Fruit fly (Drosophila melanogaster) whole organism, embryonic: ENCODE measurements around the gene CG10208.

Experiments
- Atf3 ChIP-seq: fragments of 200-800 bp; sonication (Bioruptor generic); optimal IDR thresholded peaks from 3 replicates; lab custom pipeline; 2016; ENCODE audit warnings: missing biosample characterization, missing genetic modification characterization
- CG10147 ChIP-seq: fragments of 200-800 bp; sonication (Bioruptor generic); optimal IDR thresholded peaks from 2 replicates; lab custom pipeline; 2019; ENCODE audit warnings: missing biosample characterization, mild to moderate bottlenecking, missing genetic modification characterization, moderate library complexity
- CG10274 ChIP-seq: fragments of 200-800 bp; sonication (Bioruptor generic); optimal IDR thresholded peaks from 3 replicates; lab custom pipeline; 2017; ENCODE audit warnings: missing biosample characterization, mild to moderate bottlenecking, missing genetic modification characterization
- CG10959 ChIP-seq: fragments of 200-800 bp; sonication (Bioruptor generic); IDR thresholded peaks from 2 replicates; pipeline ENCODE4 v1.3.6; 2022; ENCODE audit warnings: missing biosample characterization, missing genetic modification characterization
- CG11093 ChIP-seq: fragments of 200-800 bp; sonication (Bioruptor generic); IDR thresholded peaks from 3 replicates; pipeline ENCODE4 v1.3.6; 2022; ENCODE audit warnings: missing biosample characterization, missing genetic modification characterization
- CG12659 ChIP-seq: fragments of 200-800 bp; sonication (Bioruptor generic); optimal IDR thresholded peaks from 3 replicates; lab custom pipeline; 2017; ENCODE audit warnings: mild to moderate bottlenecking, missing biosample characterization, missing genetic modification reagents, missing genetic modification characterization
- CG13775 ChIP-seq: fragments of 200-800 bp; sonication (Bioruptor generic); optimal IDR thresholded peaks from 3 replicates; lab custom pipeline; 2017; ENCODE audit warnings: missing biosample characterization, mild to moderate bottlenecking, missing genetic modification characterization
- CG15073 ChIP-seq: fragments of 200-800 bp; sonication (Bioruptor generic); optimal IDR thresholded peaks from 2 replicates; lab custom pipeline; 2016; ENCODE audit warnings: missing biosample characterization, missing genetic modification characterization
- CG16863 ChIP-seq: fragments of 200-800 bp; sonication (Bioruptor generic); optimal IDR thresholded peaks from 3 replicates; lab custom pipeline; 2016; ENCODE audit warnings: missing biosample characterization, missing genetic modification characterization
- CG1792 ChIP-seq: fragments of 200-800 bp; sonication (Bioruptor generic); optimal IDR thresholded peaks from 2 replicates; lab custom pipeline; 2016; ENCODE audit warnings: missing biosample characterization, missing genetic modification characterization
- CG2116 ChIP-seq: fragments of 200-800 bp; sonication (Bioruptor generic); optimal IDR thresholded peaks from 3 replicates; lab custom pipeline; 2018; ENCODE audit warnings: missing biosample characterization, mild to moderate bottlenecking, missing genetic modification characterization
- CG2129 ChIP-seq: fragments of 200-800 bp; sonication (Bioruptor generic); IDR thresholded peaks from 2 replicates; pipeline ENCODE4 v1.3.6; 2022; ENCODE audit warnings: missing biosample characterization, missing genetic modification characterization; ENCODE audit not compliant: partially characterized antibody
- CG30020 ChIP-seq: fragments of 200-800 bp; optimal IDR thresholded peaks from 2 replicates; lab custom pipeline; 2019; ENCODE audit warnings: missing biosample characterization, mild to moderate bottlenecking, missing genetic modification characterization, moderate library complexity
- CG31224 ChIP-seq: fragments of 200-800 bp; sonication (Bioruptor generic); IDR thresholded peaks from 2 replicates; pipeline ENCODE4 v1.3.6; 2022; ENCODE audit warnings: missing biosample characterization, missing genetic modification characterization
- CG32532 ChIP-seq: fragments of 200-800 bp; sonication (Bioruptor generic); IDR thresholded peaks from 2 replicates; pipeline ENCODE4 v1.3.6; 2022; ENCODE audit warnings: missing biosample characterization, missing genetic modification characterization
- CG34224 ChIP-seq: fragments of 200-800 bp; sonication (Bioruptor generic); IDR thresholded peaks from 3 replicates; pipeline ENCODE4 v1.3.6; 2022; ENCODE audit warnings: missing biosample characterization, missing genetic modification characterization; ENCODE audit not compliant: partially characterized antibody
- CG3726 ChIP-seq: fragments of 200-800 bp; sonication (Bioruptor generic); IDR thresholded peaks from 3 replicates; pipeline ENCODE4, ENCODE4 v1.3.6; 2022; ENCODE audit warnings: missing biosample characterization, missing genetic modification characterization
- CG6683 ChIP-seq: fragments of 200-800 bp; sonication (Bioruptor generic); optimal IDR thresholded peaks from 2 replicates; lab custom pipeline; 2017; ENCODE audit warnings: missing biosample characterization, mild to moderate bottlenecking, missing genetic modification characterization, missing genetic modification reagents
- CG6689 ChIP-seq: fragments of 200-800 bp; sonication (Bioruptor generic); IDR thresholded peaks from 2 replicates; pipeline ENCODE4 v1.3.6; 2022; ENCODE audit warnings: missing biosample characterization, missing genetic modification characterization
- CG6765 ChIP-seq: fragments of 200-800 bp; sonication (Bioruptor generic); optimal IDR thresholded peaks from 3 replicates; lab custom pipeline; 2017; ENCODE audit warnings: missing biosample characterization, mild to moderate bottlenecking, missing genetic modification characterization
- CG7987 ChIP-seq: fragments of 200-800 bp; sonication (Bioruptor generic); optimal IDR thresholded peaks from 2 replicates; lab custom pipeline; 2018; ENCODE audit warnings: missing biosample characterization, mild to moderate bottlenecking, missing genetic modification characterization, moderate library complexity
- CG8290 ChIP-seq, 3 experiments: fragments of 200-800 bp; sonication (Bioruptor generic); optimal IDR thresholded peaks; 2 replicates each; lab custom pipeline; 2016 to 2019; ENCODE audit warnings: missing biosample characterization in 3 of 3, missing genetic modification characterization in 3 of 3, mild to moderate bottlenecking in 2 of 3, moderate library complexity in 1 of 3
- Dll ChIP-seq: fragments of 200-800 bp; sonication (Bioruptor generic); IDR thresholded peaks from 4 replicates; pipeline ENCODE4 v1.3.6; 2022; ENCODE audit warnings: missing biosample characterization, missing genetic modification characterization; ENCODE audit not compliant: partially characterized antibody
- Fer2 ChIP-seq: fragments of 200-800 bp; sonication (Bioruptor generic); optimal IDR thresholded peaks from 2 replicates; lab custom pipeline; 2018; ENCODE audit warnings: missing biosample characterization, mild to moderate bottlenecking, missing genetic modification characterization, moderate library complexity
- Fer3 ChIP-seq: fragments of 200-800 bp; sonication (Bioruptor generic); optimal IDR thresholded peaks from 2 replicates; lab custom pipeline; 2018; ENCODE audit warnings: missing biosample characterization, mild to moderate bottlenecking, missing genetic modification characterization, moderate library complexity
- HmgZ ChIP-seq: fragments of 200-800 bp; sonication (Bioruptor generic); optimal IDR thresholded peaks from 2 replicates; lab custom pipeline; 2018; ENCODE audit warnings: missing biosample characterization, mild to moderate bottlenecking, missing genetic modification characterization
- Hr3 ChIP-seq: fragments of 200-800 bp; sonication (Bioruptor generic); optimal IDR thresholded peaks from 3 replicates; lab custom pipeline; 2016; ENCODE audit warnings: missing biosample characterization, missing genetic modification characterization
- Hr51 ChIP-seq, 2 experiments: fragments of 200-800 bp; sonication (Bioruptor generic); optimal IDR thresholded peaks; 2 replicates in 1 of 2; 3 replicates in 1 of 2; lab custom pipeline; 2016 to 2018; ENCODE audit warnings: missing biosample characterization in 2 of 2, missing genetic modification characterization in 2 of 2, mild to moderate bottlenecking in 1 of 2, moderate library complexity in 1 of 2
- MESR4 ChIP-seq: fragments of 200-800 bp; sonication (Bioruptor generic); optimal IDR thresholded peaks from 2 replicates; lab custom pipeline; 2018; ENCODE audit warnings: missing biosample characterization, mild to moderate bottlenecking, missing genetic modification characterization, moderate library complexity
- Meics ChIP-seq: fragments of 200-800 bp; sonication (Bioruptor generic); optimal IDR thresholded peaks from 2 replicates; lab custom pipeline; 2017; ENCODE audit warnings: missing biosample characterization, mild to moderate bottlenecking, missing genetic modification characterization
- NFAT ChIP-seq: fragments of 200-800 bp; sonication (Bioruptor generic); IDR thresholded peaks from 2 replicates; pipeline ENCODE4 v1.3.6; 2022; ENCODE audit warnings: missing biosample characterization, missing genetic modification characterization
- Rfx ChIP-seq: fragments of 200-800 bp; sonication (Bioruptor generic); IDR thresholded peaks from 2 replicates; pipeline ENCODE4 v1.3.6; 2022; ENCODE audit warnings: missing biosample characterization, missing genetic modification characterization
- Rx ChIP-seq: fragments of 200-800 bp; sonication (Bioruptor generic); IDR thresholded peaks from 2 replicates; pipeline ENCODE4 v1.3.6; 2022; ENCODE audit warnings: missing biosample characterization, missing genetic modification characterization
- al ChIP-seq: fragments of 200-800 bp; sonication (Bioruptor generic); IDR thresholded peaks from 2 replicates; pipeline ENCODE4 v1.3.6; 2022; ENCODE audit warnings: missing biosample characterization, missing genetic modification characterization
- bsh ChIP-seq, 2 experiments: fragments of 200-800 bp; sonication (Bioruptor generic); optimal IDR thresholded peaks; 2 replicates each; lab custom pipeline; 2017 to 2018; ENCODE audit warnings: mild to moderate bottlenecking in 2 of 2, missing biosample characterization in 2 of 2, missing genetic modification characterization in 2 of 2, moderate library complexity in 1 of 2
- cato ChIP-seq: fragments of 200-800 bp; sonication (Bioruptor generic); optimal IDR thresholded peaks from 2 replicates; lab custom pipeline; 2016; ENCODE audit warnings: missing biosample characterization, missing genetic modification characterization, borderline replicate concordance
- dati ChIP-seq: fragments of 200-800 bp; sonication (Bioruptor generic); IDR thresholded peaks from 2 replicates; pipeline ENCODE4 v1.3.6; 2022; ENCODE audit warnings: missing biosample characterization, missing genetic modification characterization
- dmrt99B ChIP-seq: fragments of 200-800 bp; sonication (Bioruptor generic); optimal IDR thresholded peaks from 2 replicates; lab custom pipeline; 2018; ENCODE audit warnings: missing biosample characterization, mild to moderate bottlenecking, missing genetic modification characterization, moderate library complexity
- emc ChIP-seq: fragments of 200-800 bp; sonication (Bioruptor generic); optimal IDR thresholded peaks from 2 replicates; lab custom pipeline; 2016; ENCODE audit warnings: missing biosample characterization, missing genetic modification characterization
- en ChIP-seq: fragments of 200-800 bp; sonication (Bioruptor generic); optimal IDR thresholded peaks from 2 replicates; lab custom pipeline; 2016; ENCODE audit warnings: missing biosample characterization, missing genetic modification characterization
- fru ChIP-seq: fragments of >200 bp; optimal IDR thresholded peaks from 2 replicates; lab custom pipeline; 2017
- lbe ChIP-seq: fragments of 200-800 bp; sonication (Bioruptor generic); optimal IDR thresholded peaks from 2 replicates; lab custom pipeline; 2016; ENCODE audit warnings: missing biosample characterization, mild to moderate bottlenecking, missing genetic modification characterization
- pho ChIP-seq: fragments of 200-800 bp; sonication (Bioruptor generic); optimal IDR thresholded peaks from 2 replicates; lab custom pipeline; 2016; ENCODE audit warnings: missing biosample characterization, missing genetic modification characterization
- salm ChIP-seq: fragments of 200-800 bp; sonication (Bioruptor generic); optimal IDR thresholded peaks from 2 replicates; lab custom pipeline; 2018; ENCODE audit warnings: missing biosample characterization, mild to moderate bottlenecking, missing genetic modification characterization
- stwl ChIP-seq: fragments of 200-800 bp; sonication (Bioruptor generic); optimal IDR thresholded peaks from 3 replicates; lab custom pipeline; 2018; ENCODE audit warnings: missing biosample characterization, mild to moderate bottlenecking, missing genetic modification characterization, moderate library complexity
- tna ChIP-seq: fragments of 200-800 bp; sonication (Bioruptor generic); IDR thresholded peaks from 2 replicates; pipeline ENCODE4 v1.3.6; 2022; ENCODE audit warnings: missing biosample characterization, missing genetic modification characterization; ENCODE audit not compliant: partially characterized antibody
- toy ChIP-seq: fragments of 200-800 bp; sonication (Bioruptor generic); IDR thresholded peaks from 2 replicates; pipeline ENCODE4 v1.3.6; 2022; ENCODE audit warnings: missing biosample characterization, missing genetic modification characterization
- zf30C ChIP-seq: fragments of 200-800 bp; sonication (Bioruptor generic); optimal IDR thresholded peaks from 3 replicates; lab custom pipeline; 2018; ENCODE audit warnings: missing biosample characterization, mild to moderate bottlenecking, missing genetic modification characterization

Gene CG10208

DNA sequence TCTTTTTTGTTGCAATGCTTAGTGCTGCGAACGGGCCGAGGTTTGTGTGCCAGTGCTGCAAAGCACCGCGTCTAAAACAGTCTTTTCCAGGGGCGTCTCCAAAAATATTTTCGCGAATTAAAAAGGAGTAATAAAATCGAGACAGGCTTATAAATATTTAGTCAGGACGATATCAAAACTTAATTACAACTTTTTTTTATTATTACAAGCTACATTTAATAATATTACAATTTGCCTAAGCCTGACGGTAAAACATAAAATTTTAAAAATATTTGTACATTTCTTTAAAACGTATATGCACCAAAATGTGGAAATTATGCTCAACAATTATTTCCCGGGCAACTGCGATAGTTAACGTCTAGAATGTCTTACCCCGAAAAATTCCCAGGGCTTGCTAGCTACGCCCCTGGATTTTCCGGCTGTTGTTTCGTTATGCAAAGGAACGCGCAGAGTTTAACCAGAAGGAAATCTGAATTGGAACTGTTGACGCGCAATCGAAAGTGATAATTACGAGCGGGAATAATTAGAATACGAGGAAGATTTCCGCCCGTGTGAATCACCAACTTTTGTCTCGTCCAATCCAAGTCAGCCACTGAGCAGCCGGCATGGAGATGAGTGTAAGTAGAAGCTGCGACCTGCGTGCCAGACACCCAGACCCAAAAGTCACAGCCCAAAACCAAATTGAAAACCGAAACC lies 15.9 kb downstream of the CG10208 start, which contains the start of the genes PTPMT1 and Hrd3 (continued):
- TF ChIP-seq Hr51 (GFP tag; optimal IDR thresholded peaks at IDR 0.05; lab: Kevin White, UChicago) (peak; percentile 98 to 99), CG10959 (GFP tag; lab: Robert Waterston, UW) (peak; percentile 92), CG6765 (GFP tag; lab: Kevin White, UChicago) (peak; percentile 97), toy (GFP tag; lab: Robert Waterston, UW) (peak; percentile 86), pho (peak; percentile 98), CG2129 (GFP tag; lab: Robert Waterston, UW) (no peak), Meics (GFP tag; lab: Kevin White, UChicago) (peak; percentile 99), al (GFP tag; lab: Robert Waterston, UW) (peak; percentile 94), dmrt99B (peak; percentile 99), bsh (GFP tag; optimal IDR thresholded peaks at IDR 0.05; lab: Kevin White, UChicago) (peak; percentile 97 to 98), CG32532 (peak; percentile 96), Rx (GFP tag; lab: Robert Waterston, UW) (peak; percentile 89; the same call in 1 of the 2 replicates), Rfx (peak; percentile 97), CG1792 (GFP tag; lab: Kevin White, UChicago) (peak; percentile 94), NFAT (GFP tag; lab: Robert Waterston, UW) (no peak; the same call in none of the 2 replicates), CG7987 (GFP tag; lab: Kevin White, UChicago) (peak; percentile 94), CG34224 (GFP tag; lab: Robert Waterston, UW) (no peak), CG2116 (peak; percentile 90), CG12659 (GFP tag; lab: Kevin White, UChicago) (peak; percentile 100), tna (no peak), CG31224 (GFP tag; lab: Robert Waterston, UW) (peak; percentile 90), CG6683 (GFP tag; lab: Kevin White, UChicago) (peak; percentile 95), Dll (GFP tag; lab: Robert Waterston, UW) (0 out of 4 replicates have a peak, but pooled peaks have one; percentile 32), CG11093 (peak; percentile 97), CG13775 (GFP tag; lab: Kevin White, UChicago) (peak; percentile 100), CG30020 (tag; lab: Kevin White, UChicago) (peak; percentile 92), HmgZ (peak; percentile 98), en (GFP tag; lab: Kevin White, UChicago) (peak; percentile 92), stwl (peak; percentile 72), CG3726 (GFP tag; lab: Robert Waterston, UW) (peak; percentile 93), salm (tag; lab: Kevin White, UChicago) (peak; percentile 95), Atf3 (GFP tag; lab: Kevin White, UChicago) (peak; percentile 96), CG10274 (GFP tag; lab: Kevin White, UChicago) (peak; percentile 94), dati (peak; percentile 80), CG15073 (GFP tag; lab: Kevin White, UChicago) (peak; percentile 89), MESR4 (peak; percentile 29), cato (GFP tag; lab: Kevin White, UChicago) (peak; percentile 98), CG8290 (GFP tag; optimal IDR thresholded peaks at IDR 0.05; lab: Kevin White, UChicago) (peak; percentile 95), CG8290 (tag; optimal IDR thresholded peaks at IDR 0.05; lab: Kevin White, UChicago) (peak; percentile 85 to 96), CG6689 (GFP tag; lab: Robert Waterston, UW) (peak; percentile 98), Fer2 (tag; lab: Kevin White, UChicago) (peak; percentile 97), emc (GFP tag; lab: Kevin White, UChicago) (peak; percentile 95), fru (lab: Kevin White, UChicago) (no peak), CG16863 (GFP tag; lab: Kevin White, UChicago) (peak; percentile 97), Hr3 (peak; percentile 99), CG10147 (GFP tag; lab: Kevin White, UChicago) (peak; percentile 98), Fer3 (tag; lab: Kevin White, UChicago) (peak; percentile 97), lbe (GFP tag; lab: Kevin White, UChicago) (peak; percentile 95), zf30C (GFP tag; lab: Kevin White, UChicago) (peak; percentile 19)
